Fruit fly (Drosophila melanogaster): ENCODE results near the gene Eip93F.

Eip93F gene

dm6 chr3R:21998877-21999276, 50.0 kb downstream of the Eip93F start:
- peak; percentile 55 for TF ChIP-seq CG8159 (tag; optimal IDR thresholded peaks at IDR 0.05)
- TF ChIP-seq CG10348 (GFP tag; IDR thresholded peaks at IDR 0.05): no peak
- peak; percentile 4 for TF ChIP-seq CG17806 (tag; optimal IDR thresholded peaks at IDR 0.05)
- TF ChIP-seq CG15710 (tag; optimal IDR thresholded peaks at IDR 0.05): peak; percentile 27

DNA sequence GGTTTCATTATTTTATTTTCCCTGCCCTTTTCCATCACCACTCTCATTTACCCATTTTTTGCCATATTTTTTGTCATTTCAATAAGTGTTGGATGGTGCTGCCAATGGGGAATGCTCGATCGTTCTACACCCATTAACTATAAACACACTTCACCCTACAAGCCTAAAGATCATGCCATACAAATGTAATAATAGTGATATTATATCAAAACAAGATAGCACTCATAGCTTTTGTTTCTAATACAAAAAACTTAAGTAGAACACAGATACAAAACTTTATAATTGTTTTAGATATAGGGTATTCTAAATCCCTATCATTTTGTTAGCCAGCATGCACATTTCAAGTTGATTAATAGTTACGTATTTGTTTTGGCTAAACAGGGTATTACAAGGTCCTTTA, 50.7 kb downstream of the Eip93F start:
- peak; percentile 5 for TF ChIP-seq Pif1A (GFP tag; optimal IDR thresholded peaks at IDR 0.05)
- TF ChIP-seq CG4496 (GFP tag; IDR thresholded peaks at IDR 0.05): no peak

DNA sequence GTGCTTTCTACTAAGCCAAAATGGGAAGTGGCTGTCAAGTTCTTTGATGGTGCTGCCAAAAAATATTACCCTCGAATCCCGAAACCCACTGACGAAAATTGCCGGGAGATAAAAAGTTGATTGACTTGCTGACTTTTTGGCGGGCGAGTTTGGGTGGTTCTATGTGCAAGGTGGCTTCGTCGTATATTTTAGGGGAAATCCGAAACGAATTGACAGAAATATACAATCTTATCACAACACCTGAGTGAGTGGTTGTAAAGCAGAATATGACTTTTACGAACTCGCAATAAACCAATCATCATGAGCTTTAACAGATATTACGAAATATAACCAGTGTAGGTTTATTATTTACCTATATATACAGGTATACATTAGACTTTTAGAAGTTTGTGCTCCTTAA, 54.6 kb downstream of the Eip93F start:
- no peak for TF ChIP-seq CG8301 (tag; optimal IDR thresholded peaks at IDR 0.05)
- no peak for TF ChIP-seq fd96Ca (GFP tag; IDR thresholded peaks at IDR 0.05)
- no peak for TF ChIP-seq CG9948 (tag; optimal IDR thresholded peaks at IDR 0.05)
- no peak for TF ChIP-seq CG15710 (tag; optimal IDR thresholded peaks at IDR 0.05)
- TF ChIP-seq CG32121 (GFP tag; IDR thresholded peaks at IDR 0.05): no peak
- TF ChIP-seq EcR (GFP tag; optimal IDR thresholded peaks at IDR 0.05): no peak
- TF ChIP-seq CG14655 (GFP tag; optimal IDR thresholded peaks at IDR 0.05): no peak
- no peak for TF ChIP-seq CG10348 (GFP tag; IDR thresholded peaks at IDR 0.05)

DNA sequence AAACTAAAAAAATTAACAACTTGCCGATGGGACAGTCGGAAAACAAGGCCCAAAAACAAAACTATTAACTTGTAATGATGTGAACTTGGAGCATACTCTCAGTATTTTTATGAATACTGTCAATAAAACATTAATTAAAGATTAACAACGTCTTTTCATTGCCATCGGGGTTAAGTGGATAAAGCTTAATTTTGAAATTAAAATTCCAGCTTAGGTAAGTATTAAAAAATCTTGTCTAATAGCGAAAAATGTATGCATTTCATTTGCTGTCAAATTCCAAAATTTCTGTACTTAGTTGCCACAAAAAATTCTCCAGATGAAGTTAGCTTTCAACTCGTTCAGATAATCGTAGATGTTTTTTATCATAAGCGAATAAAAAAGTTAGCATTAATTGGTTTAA, 65.5 kb downstream of the Eip93F start, which contains the start of gene Theg:
Gene Theg (plus strand): TSS at position 301 of the 400 bp plus-strand sequence.
- no peak for TF ChIP-seq CG12605 (GFP tag; IDR thresholded peaks at IDR 0.05)
- no peak for TF ChIP-seq CG15710 (tag; optimal IDR thresholded peaks at IDR 0.05)
- TF ChIP-seq CG34367 (tag; optimal IDR thresholded peaks at IDR 0.05): no peak
- no peak for TF ChIP-seq Ets98B (GFP tag; IDR thresholded peaks at IDR 0.05)
- no peak for TF ChIP-seq CG4496 (GFP tag; IDR thresholded peaks at IDR 0.05)
- TF ChIP-seq CG17806 (tag; optimal IDR thresholded peaks at IDR 0.05): no peak
- TF ChIP-seq Pif1A (GFP tag; optimal IDR thresholded peaks at IDR 0.05): no peak
- TF ChIP-seq Snoo (tag; optimal IDR thresholded peaks at IDR 0.05): no peak
- no peak for TF ChIP-seq CG8159 (tag; optimal IDR thresholded peaks at IDR 0.05)
- no peak for TF ChIP-seq gl (tag; optimal IDR thresholded peaks at IDR 0.05)
- no peak for TF ChIP-seq CG8301 (tag; optimal IDR thresholded peaks at IDR 0.05)
- TF ChIP-seq CG14655 (GFP tag; optimal IDR thresholded peaks at IDR 0.05): no peak
- TF ChIP-seq CG32121 (GFP tag; IDR thresholded peaks at IDR 0.05): no peak
- no peak for TF ChIP-seq CG10348 (GFP tag; IDR thresholded peaks at IDR 0.05)
- no peak for TF ChIP-seq Pif1B (GFP tag; optimal IDR thresholded peaks at IDR 0.05)
- no peak for TF ChIP-seq EcR (GFP tag; optimal IDR thresholded peaks at IDR 0.05)
- TF ChIP-seq rn (GFP tag; IDR thresholded peaks at IDR 0.05): no peak

- TF ChIP-seq CG15710 (tag; optimal IDR thresholded peaks at IDR 0.05): peak; percentile 29
- TF ChIP-seq CG17806 (tag; optimal IDR thresholded peaks at IDR 0.05): no peak
- TF ChIP-seq rn (GFP tag; IDR thresholded peaks at IDR 0.05): 0 out of 2 replicates have a peak, but pooled peaks have one; percentile 27
- TF ChIP-seq fd96Ca (GFP tag; IDR thresholded peaks at IDR 0.05): no peak
- TF ChIP-seq CG8301 (tag; optimal IDR thresholded peaks at IDR 0.05): no peak
- peak; percentile 69 for TF ChIP-seq CG4496 (GFP tag; IDR thresholded peaks at IDR 0.05)
- no peak for TF ChIP-seq gl (tag; optimal IDR thresholded peaks at IDR 0.05)
- TF ChIP-seq CG9948 (tag; optimal IDR thresholded peaks at IDR 0.05): no peak
- peak; percentile 43 for TF ChIP-seq Snoo (tag; optimal IDR thresholded peaks at IDR 0.05)
- no peak; the same call in 1 of the 2 replicates for TF ChIP-seq Ets98B (GFP tag; IDR thresholded peaks at IDR 0.05)
- TF ChIP-seq CG8159 (tag; optimal IDR thresholded peaks at IDR 0.05): no peak
Observed at dm6 chr3R:22018777-22019420, 70.0 kb downstream of the Eip93F start, which contains the start of gene Idh3b. Gene Idh3b, minus strand, starts transcription at chr3R:22019382.

DNA sequence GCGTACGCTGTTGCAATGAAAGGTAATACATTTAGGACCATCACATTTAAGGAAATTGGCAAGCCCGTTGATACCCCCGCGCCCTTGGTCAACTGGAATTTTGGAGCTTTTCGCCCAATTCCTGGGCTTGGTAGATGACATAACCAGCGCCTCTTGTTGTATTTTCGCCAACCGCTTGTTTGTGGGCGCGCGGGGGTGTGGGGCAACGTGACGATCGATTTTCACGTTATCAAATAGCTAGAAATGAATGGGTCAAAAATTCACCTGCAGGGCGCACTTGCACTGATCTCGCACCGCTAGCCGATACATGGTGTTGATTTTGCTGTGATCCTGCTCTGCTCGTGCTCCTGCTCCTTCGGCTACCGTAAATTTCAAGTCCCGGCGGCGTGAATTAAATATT, 73.7 kb downstream of the Eip93F start:
- no peak for TF ChIP-seq fd96Ca (GFP tag; IDR thresholded peaks at IDR 0.05)
- TF ChIP-seq CG34367 (tag; optimal IDR thresholded peaks at IDR 0.05): no peak
- no peak for TF ChIP-seq CG14655 (GFP tag; optimal IDR thresholded peaks at IDR 0.05)
- TF ChIP-seq CG10348 (GFP tag; IDR thresholded peaks at IDR 0.05): no peak
- no peak for TF ChIP-seq Pif1A (GFP tag; optimal IDR thresholded peaks at IDR 0.05)
- no peak for TF ChIP-seq CG13204 (GFP tag; optimal IDR thresholded peaks at IDR 0.05)
- no peak for TF ChIP-seq CG17806 (tag; optimal IDR thresholded peaks at IDR 0.05)
- TF ChIP-seq Snoo (tag; optimal IDR thresholded peaks at IDR 0.05): no peak
- no peak for TF ChIP-seq gl (tag; optimal IDR thresholded peaks at IDR 0.05)
- TF ChIP-seq Ets98B (GFP tag; IDR thresholded peaks at IDR 0.05): no peak
- TF ChIP-seq CG8159 (tag; optimal IDR thresholded peaks at IDR 0.05): no peak
- no peak for TF ChIP-seq CG12605 (GFP tag; IDR thresholded peaks at IDR 0.05)
- TF ChIP-seq CG9948 (tag; optimal IDR thresholded peaks at IDR 0.05): no peak
- no peak for TF ChIP-seq CG8301 (tag; optimal IDR thresholded peaks at IDR 0.05)
- TF ChIP-seq Pif1B (GFP tag; optimal IDR thresholded peaks at IDR 0.05): no peak
- no peak for TF ChIP-seq rn (GFP tag; IDR thresholded peaks at IDR 0.05)

DNA sequence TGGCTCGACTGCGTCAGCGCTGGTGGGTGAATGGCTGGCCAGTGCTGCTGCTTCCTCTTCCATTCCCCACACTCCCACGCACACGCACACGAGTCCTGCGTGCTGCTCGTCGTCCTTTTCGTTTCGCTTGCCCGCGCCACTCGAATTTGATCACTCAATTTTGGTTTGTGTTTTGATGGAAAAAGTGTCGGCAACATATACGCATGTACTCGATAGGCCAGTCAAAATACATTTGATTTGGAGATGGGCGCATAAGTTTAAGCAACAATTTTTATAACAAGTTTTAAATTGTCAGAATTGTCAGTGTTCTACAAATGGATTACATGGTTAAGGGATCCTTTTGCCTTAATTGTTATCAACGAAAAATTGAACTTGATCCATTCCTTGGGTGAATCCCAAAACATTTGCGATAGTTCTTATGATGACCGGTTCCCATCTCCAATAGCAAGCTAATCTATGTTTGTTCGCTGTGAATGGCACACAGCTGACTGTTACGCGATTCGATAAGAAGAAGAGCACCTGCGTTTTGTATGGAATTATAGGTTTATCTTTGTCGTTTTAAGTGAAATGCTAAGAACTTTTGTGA, 74.2 kb downstream of the Eip93F start, which contains the start of the genes Mitofilin and mRpL35:
Gene Mitofilin (minus strand): TSS at position 295 of the 586 bp plus-strand sequence.
Gene mRpL35 (plus strand): TSS at position 487 of the 586 bp plus-strand sequence.
- TF ChIP-seq CG34367 (tag; optimal IDR thresholded peaks at IDR 0.05) (peak; percentile 8), CG10348 (GFP tag; IDR thresholded peaks at IDR 0.05) (no peak), CG15710 (tag; optimal IDR thresholded peaks at IDR 0.05) (peak; percentile 20), CG8159 (tag; optimal IDR thresholded peaks at IDR 0.05) (peak; percentile 32), CG4496 (GFP tag; IDR thresholded peaks at IDR 0.05) (peak; percentile 26; the same call in 1 of the 3 replicates), Ets98B (GFP tag; IDR thresholded peaks at IDR 0.05) (no peak), rn (GFP tag; IDR thresholded peaks at IDR 0.05) (no peak), Pif1B (GFP tag; optimal IDR thresholded peaks at IDR 0.05) (no peak), CG12605 (GFP tag; IDR thresholded peaks at IDR 0.05) (no peak)

Data from whole organism, pupa.